Worm (Caenorhabditis elegans): ENCODE results near the gene prp-21.
A peak's percentile ranks its signal among the peaks of the same experiment; 100 is the strongest.

prp-21 gene

ce11 chrII:475890-476420 is 8.7 kb upstream of the prp-21 start, which contains the start of gene nsun-1 (continued):
- TF ChIP-seq sea-2 (GFP tag; optimal IDR thresholded peaks at IDR 0.05) (no peak), nhr-76 (tag; optimal IDR thresholded peaks at IDR 0.05) (no peak)

- TF ChIP-seq fkh-10 (GFP tag; optimal IDR thresholded peaks at IDR 0.05) (no peak), ceh-9 (tag; optimal IDR thresholded peaks at IDR 0.05) (no peak), daf-12 (tag; optimal IDR thresholded peaks at IDR 0.05) (no peak), sea-2 (GFP tag; optimal IDR thresholded peaks at IDR 0.05) (no peak), ceh-28 (tag; optimal IDR thresholded peaks at IDR 0.05) (no peak), ztf-4 (tag; optimal IDR thresholded peaks at IDR 0.05) (no peak), egl-27 (tag; optimal IDR thresholded peaks at IDR 0.05) (no peak), nhr-67 (tag; optimal IDR thresholded peaks at IDR 0.05) (no peak), ceh-82 (tag; optimal IDR thresholded peaks at IDR 0.05) (no peak), fos-1 (tag; optimal IDR thresholded peaks at IDR 0.05) (no peak), nhr-25 (tag; optimal IDR thresholded peaks at IDR 0.05) (no peak), elt-3 (tag; optimal IDR thresholded peaks at IDR 0.05) (no peak)
These were observed 10.5 kb downstream of the prp-21 start, which contains the start of gene sms-5 for ce11 chrII:495124-495523. Gene sms-5, plus strand, starts transcription at chrII:495424.

ce11 chrII:502638-503037 is 18.0 kb downstream of the prp-21 start:
- TF ChIP-seq nhr-23 (tag; optimal IDR thresholded peaks at IDR 0.05) (no peak), egl-27 (tag; optimal IDR thresholded peaks at IDR 0.05) (no peak), lin-39 (tag; optimal IDR thresholded peaks at IDR 0.05) (no peak), eor-1 (tag; optimal IDR thresholded peaks at IDR 0.05) (no peak)

- peak; percentile 25 for TF ChIP-seq nfya-1 (tag; optimal IDR thresholded peaks at IDR 0.05; ENCODE audit: insufficient read depth)
- peak; percentile 48 for TF ChIP-seq nhr-23 (tag; optimal IDR thresholded peaks at IDR 0.05)
- TF ChIP-seq ceh-28 (tag; optimal IDR thresholded peaks at IDR 0.05): peak; percentile 36
- TF ChIP-seq hmg-11 (tag; optimal IDR thresholded peaks at IDR 0.05): peak; percentile 9
- TF ChIP-seq ceh-82 (tag; optimal IDR thresholded peaks at IDR 0.05): peak; percentile 19
- TF ChIP-seq nhr-12 (tag; optimal IDR thresholded peaks at IDR 0.05): no peak
- TF ChIP-seq lsy-12 (tag; optimal IDR thresholded peaks at IDR 0.05): peak; percentile 68
- TF ChIP-seq nhr-237 (tag; optimal IDR thresholded peaks at IDR 0.05): no peak
- TF ChIP-seq ZK546.5 (tag; optimal IDR thresholded peaks at IDR 0.05): no peak
- no peak for TF ChIP-seq fos-1 (tag; optimal IDR thresholded peaks at IDR 0.05)
- no peak for TF ChIP-seq elt-2 (tag; optimal IDR thresholded peaks at IDR 0.05)
- TF ChIP-seq lin-15B (tag; optimal IDR thresholded peaks at IDR 0.05): peak; percentile 53
These were observed 21.4 kb downstream of the prp-21 start for ce11 chrII:506069-506468.

- TF ChIP-seq fkh-10 (GFP tag; optimal IDR thresholded peaks at IDR 0.05): no peak
- TF ChIP-seq tbx-2 (tag; optimal IDR thresholded peaks at IDR 0.05): no peak
- no peak for TF ChIP-seq ZK546.5 (tag; optimal IDR thresholded peaks at IDR 0.05)
- TF ChIP-seq snpc-4 (tag; optimal IDR thresholded peaks at IDR 0.05): no peak
- TF ChIP-seq nhr-77 (tag; optimal IDR thresholded peaks at IDR 0.05): no peak
- TF ChIP-seq nhr-11 (tag; optimal IDR thresholded peaks at IDR 0.05): no peak
- no peak for TF ChIP-seq egl-27 (tag; optimal IDR thresholded peaks at IDR 0.05)
These were observed 23.9 kb downstream of the prp-21 start for ce11 chrII:508603-509002.

- TF ChIP-seq ceh-9 (tag; optimal IDR thresholded peaks at IDR 0.05): no peak
These were observed 24.6 kb downstream of the prp-21 start, which contains the start of gene srh-105 for ce11 chrII:509230-509629. Gene srh-105, minus strand, starts transcription at chrII:509330.

- TF ChIP-seq elt-1 (tag; optimal IDR thresholded peaks at IDR 0.05): peak; percentile 70
- TF ChIP-seq pha-4 (tag; optimal IDR thresholded peaks at IDR 0.05): no peak
These were observed 27.3 kb downstream of the prp-21 start for ce11 chrII:511968-512367.
